Fruit fly (Drosophila melanogaster) whole organism, embryonic: ENCODE results near the gene Max.
A peak's percentile ranks its signal among the peaks of the same experiment; 100 is the strongest.

ENCODE experiments used
- B-H1 ChIP-seq: fragments of 200-800 bp; sonication (Bioruptor generic); IDR thresholded peaks from 3 replicates; pipeline ENCODE4 v1.3.6; 2022; ENCODE audit warnings: missing biosample characterization, missing genetic modification characterization
- CG12071 ChIP-seq: fragments of 200-800 bp; sonication (Bioruptor generic); optimal IDR thresholded peaks from 3 replicates; lab custom pipeline; 2018; ENCODE audit warnings: missing biosample characterization, mild to moderate bottlenecking, missing genetic modification characterization
- CG12744 ChIP-seq: fragments of 200-800 bp; sonication (Bioruptor generic); optimal IDR thresholded peaks from 2 replicates; lab custom pipeline; 2016; ENCODE audit warnings: missing biosample characterization, missing genetic modification characterization
- CG12769 ChIP-seq: fragments of 200-800 bp; sonication (Bioruptor generic); optimal IDR thresholded peaks from 2 replicates; lab custom pipeline; 2019; ENCODE audit warnings: missing biosample characterization, mild to moderate bottlenecking, missing genetic modification characterization, moderate library complexity
- CG15011 ChIP-seq: fragments of 200-800 bp; sonication (Bioruptor generic); optimal IDR thresholded peaks from 3 replicates; lab custom pipeline; 2018; ENCODE audit warnings: missing biosample characterization, mild to moderate bottlenecking, missing genetic modification characterization
- CG15479 ChIP-seq: fragments of 200-800 bp; sonication (Bioruptor generic); optimal IDR thresholded peaks from 3 replicates; lab custom pipeline; 2019; ENCODE audit warnings: missing biosample characterization, mild to moderate bottlenecking, missing genetic modification characterization, moderate library complexity
- CG1647 ChIP-seq: fragments of 200-800 bp; sonication (Bioruptor generic); optimal IDR thresholded peaks from 3 replicates; lab custom pipeline; 2016; ENCODE audit warnings: missing biosample characterization, missing genetic modification characterization
- CG16779 ChIP-seq: fragments of 200-800 bp; sonication (Bioruptor generic); IDR thresholded peaks from 2 replicates; pipeline ENCODE4 v1.3.6; 2022; ENCODE audit warnings: missing biosample characterization, missing genetic modification characterization
- CG16813 ChIP-seq: fragments of 200-800 bp; sonication (Bioruptor generic); IDR thresholded peaks from 3 replicates; pipeline ENCODE4 v1.3.6; 2022; ENCODE audit warnings: missing biosample characterization, missing genetic modification characterization; ENCODE audit not compliant: partially characterized antibody
- CG17361 ChIP-seq: fragments of 200-800 bp; sonication (Bioruptor generic); IDR thresholded peaks from 3 replicates; pipeline ENCODE4 v1.3.6; 2022; ENCODE audit warnings: missing biosample characterization, missing genetic modification characterization
- CG17612 ChIP-seq: fragments of 200-800 bp; sonication (Bioruptor generic); IDR thresholded peaks from 2 replicates; pipeline ENCODE4 v1.3.6; 2022; ENCODE audit warnings: missing biosample characterization, missing genetic modification characterization
- CG18764 ChIP-seq: fragments of 200-800 bp; sonication (Bioruptor generic); optimal IDR thresholded peaks from 3 replicates; lab custom pipeline; 2016; ENCODE audit warnings: missing biosample characterization, missing genetic modification characterization
- CG31388 ChIP-seq: fragments of 200-800 bp; sonication (Bioruptor generic); optimal IDR thresholded peaks from 2 replicates; lab custom pipeline; 2016; ENCODE audit warnings: missing biosample characterization, missing genetic modification characterization
- CG3407 ChIP-seq: fragments of 200-800 bp; sonication (Bioruptor generic); optimal IDR thresholded peaks from 2 replicates; lab custom pipeline; 2018; ENCODE audit warnings: missing biosample characterization, mild to moderate bottlenecking, missing genetic modification characterization
- CG34376 ChIP-seq: fragments of 200-800 bp; sonication (Bioruptor generic); optimal IDR thresholded peaks from 2 replicates; lab custom pipeline; 2018; ENCODE audit warnings: missing biosample characterization, mild to moderate bottlenecking, missing genetic modification characterization
- CG4854 ChIP-seq: fragments of 200-800 bp; sonication (Bioruptor generic); optimal IDR thresholded peaks from 2 replicates; lab custom pipeline; 2016; ENCODE audit warnings: missing biosample characterization, missing genetic modification characterization, inconsistent platforms
- CG6791 ChIP-seq: fragments of 200-800 bp; sonication (Bioruptor generic); IDR thresholded peaks from 3 replicates; pipeline ENCODE4 v1.3.6; 2022; ENCODE audit warnings: missing biosample characterization, missing genetic modification characterization; ENCODE audit not compliant: partially characterized antibody
- CG7839 ChIP-seq: fragments of 200-800 bp; sonication (Bioruptor generic); optimal IDR thresholded peaks from 3 replicates; lab custom pipeline; 2018; ENCODE audit warnings: missing biosample characterization, mild to moderate bottlenecking, missing genetic modification characterization, moderate library complexity
- Gsc ChIP-seq: fragments of 200-800 bp; sonication (Bioruptor generic); IDR thresholded peaks from 2 replicates; pipeline ENCODE4 v1.3.6; 2022; ENCODE audit warnings: missing biosample characterization, missing genetic modification characterization
- HLH4C ChIP-seq: fragments of 200-800 bp; sonication (Bioruptor generic); IDR thresholded peaks from 3 replicates; pipeline ENCODE4 v1.3.6; 2022; ENCODE audit warnings: missing biosample characterization, missing genetic modification characterization; ENCODE audit not compliant: partially characterized antibody
- Hr3 ChIP-seq: fragments of 200-800 bp; sonication (Bioruptor generic); optimal IDR thresholded peaks from 3 replicates; lab custom pipeline; 2016; ENCODE audit warnings: missing biosample characterization, missing genetic modification characterization
- Sin3A ChIP-seq: fragments of >200 bp; optimal IDR thresholded peaks from 2 replicates; lab custom pipeline; 2018
- Sox100B ChIP-seq: fragments of 200-800 bp; sonication (Bioruptor generic); optimal IDR thresholded peaks from 3 replicates; lab custom pipeline; 2018; ENCODE audit warnings: missing biosample characterization, mild to moderate bottlenecking, missing genetic modification characterization
- Ssrp ChIP-seq: fragments of 200-800 bp; sonication (Bioruptor generic); optimal IDR thresholded peaks from 2 replicates; lab custom pipeline; 2018; ENCODE audit warnings: missing biosample characterization, mild to moderate bottlenecking, missing genetic modification characterization, moderate library complexity
- Tbp ChIP-seq: fragments of >200 bp; optimal IDR thresholded peaks from 2 replicates; lab custom pipeline; 2018; ENCODE audit warnings: missing biosample characterization, missing genetic modification characterization
- chinmo ChIP-seq: fragments of 200-800 bp; sonication (Bioruptor generic); IDR thresholded peaks from 4 replicates; pipeline ENCODE4 v1.3.6; 2022; ENCODE audit warnings: missing biosample characterization, missing genetic modification characterization; ENCODE audit not compliant: partially characterized antibody
- da ChIP-seq: fragments of 200-800 bp; sonication (Bioruptor generic); optimal IDR thresholded peaks from 2 replicates; lab custom pipeline; 2016; ENCODE audit warnings: missing biosample characterization, missing genetic modification characterization
- fd102C ChIP-seq: fragments of 200-800 bp; sonication (Bioruptor generic); optimal IDR thresholded peaks from 2 replicates; lab custom pipeline; 2018; ENCODE audit warnings: missing biosample characterization, mild to moderate bottlenecking, missing genetic modification characterization, moderate library complexity
- gem ChIP-seq: fragments of 200-800 bp; sonication (Bioruptor generic); optimal IDR thresholded peaks from 2 replicates; lab custom pipeline; 2019; ENCODE audit warnings: missing biosample characterization, mild to moderate bottlenecking, missing genetic modification characterization, moderate library complexity
- grn ChIP-seq: fragments of 200-800 bp; sonication (Bioruptor generic); optimal IDR thresholded peaks from 3 replicates; lab custom pipeline; 2017; ENCODE audit warnings: missing biosample characterization, missing genetic modification characterization
- gro ChIP-seq: fragments of 200-800 bp; sonication (Bioruptor generic); optimal IDR thresholded peaks from 2 replicates; lab custom pipeline; 2016; ENCODE audit warnings: missing biosample characterization, missing genetic modification characterization
- insv ChIP-seq, 2 experiments: fragments of 200-800 bp; sonication (Bioruptor generic); optimal IDR thresholded peaks; 3 replicates each; lab custom pipeline; 2016 to 2018; ENCODE audit warnings: missing biosample characterization in 2 of 2, missing genetic modification characterization in 2 of 2
- nerfin-2 ChIP-seq: fragments of 200-800 bp; sonication (Bioruptor generic); IDR thresholded peaks from 2 replicates; pipeline ENCODE4 v1.3.6; 2022; ENCODE audit warnings: missing biosample characterization, missing genetic modification characterization; ENCODE audit not compliant: partially characterized antibody
- pfk ChIP-seq: fragments of 200-800 bp; sonication (Bioruptor generic); optimal IDR thresholded peaks from 2 replicates; lab custom pipeline; 2018; ENCODE audit warnings: missing biosample characterization, mild to moderate bottlenecking, missing genetic modification characterization, moderate library complexity
- sd ChIP-seq: fragments of 200-800 bp; sonication (Bioruptor generic); optimal IDR thresholded peaks from 3 replicates; lab custom pipeline; 2018; ENCODE audit warnings: missing biosample characterization, mild to moderate bottlenecking, missing genetic modification characterization, moderate library complexity
- sens ChIP-seq: fragments of 200-800 bp; sonication (Bioruptor generic); peaks from one replicate; lab custom pipeline; 2016; ENCODE audit warnings: missing biosample characterization, missing genetic modification characterization

Gene Max

dm6 chr3L:19289411-19289810 is 25.4 kb upstream of the Max start (continued):
- TF ChIP-seq Sox100B (GFP tag; lab: Kevin White, UChicago) (no peak), CG6791 (GFP tag; lab: Robert Waterston, UW) (no peak), CG1647 (no peak), CG17361 (GFP tag; lab: Robert Waterston, UW) (no peak), CG31388 (GFP tag; lab: Kevin White, UChicago) (no peak), HLH4C (GFP tag; lab: Robert Waterston, UW) (no peak), CG12769 (no peak), Tbp (GFP tag; lab: Kevin White, UChicago) (no peak), CG12071 (GFP tag; lab: Kevin White, UChicago) (no peak), Sin3A (lab: Kevin White, UChicago) (no peak), CG16813 (GFP tag; lab: Robert Waterston, UW) (no peak), CG16779 (GFP tag; lab: Robert Waterston, UW) (no peak), insv (GFP tag; optimal IDR thresholded peaks at IDR 0.05; lab: Kevin White, UChicago) (no peak), chinmo (GFP tag; lab: Robert Waterston, UW) (no peak), pfk (GFP tag; lab: Kevin White, UChicago) (no peak), gro (GFP tag; lab: Kevin White, UChicago) (peak; percentile 36), sd (no peak), fd102C (GFP tag; lab: Kevin White, UChicago) (no peak), CG17612 (GFP tag; lab: Robert Waterston, UW) (no peak), CG15011 (no peak), Ssrp (tag; lab: Kevin White, UChicago) (no peak), CG34376 (GFP tag; lab: Kevin White, UChicago) (peak; percentile 26), CG7839 (no peak), CG4854 (GFP tag; lab: Kevin White, UChicago) (no peak), grn (GFP tag; lab: Kevin White, UChicago) (peak; percentile 84)

dm6 chr3L:19288395-19288969 is 24.5 kb upstream of the Max start:
- TF ChIP-seq CG3407 (GFP tag; lab: Kevin White, UChicago) (no peak), sens (GFP tag; lab: Kevin White, UChicago) (peak; percentile 37), CG15479 (GFP tag; lab: Kevin White, UChicago) (peak; percentile 67)

dm6 chr3L:19280700-19281099 is 16.7 kb upstream of the Max start, which contains the start of gene CG14089:
Gene CG14089, minus strand, starts transcription at chr3L:19280800.
- TF ChIP-seq da (GFP tag; lab: Kevin White, UChicago) (no peak), Hr3 (GFP tag; lab: Kevin White, UChicago) (no peak), CG17612 (GFP tag; lab: Robert Waterston, UW) (no peak), Gsc (GFP tag; lab: Robert Waterston, UW) (no peak), B-H1 (GFP tag; lab: Robert Waterston, UW) (no peak), nerfin-2 (GFP tag; lab: Robert Waterston, UW) (no peak), CG12744 (GFP tag; lab: Kevin White, UChicago) (no peak), gem (tag; lab: Kevin White, UChicago) (no peak), CG18764 (no peak)
